Fruit fly (Drosophila melanogaster) Kc167 (cell line): Measurements from ENCODE around the gene Sp1.

Experiments used
- Myc ChIP-seq: fragments of >200 bp; optimal IDR thresholded peaks from 2 replicates; lab custom pipeline; 2017; ENCODE audit warnings: missing external identifiers
- Sin3A ChIP-seq: fragments of >200 bp; optimal IDR thresholded peaks from 2 replicates; lab custom pipeline; 2018; ENCODE audit warnings: missing external identifiers
- h ChIP-seq: fragments of >200 bp; optimal IDR thresholded peaks from 3 replicates; lab custom pipeline; 2018; ENCODE audit warnings: missing external identifiers
- insv ChIP-seq: fragments of >200 bp; optimal IDR thresholded peaks from 3 replicates; lab custom pipeline; 2018; ENCODE audit warnings: missing external identifiers
- psq ChIP-seq: fragments of >200 bp; optimal IDR thresholded peaks from 2 replicates; lab custom pipeline; 2017; ENCODE audit warnings: missing external identifiers
- ttk ChIP-seq: sonication (Bioruptor generic); optimal IDR thresholded peaks from 2 replicates; lab custom pipeline; 2017; ENCODE audit warnings: missing external identifiers

dm6 chrX:9707820-9708487 is 21.5 kb upstream of the Sp1 start:
- no peak for TF ChIP-seq insv (lab: Kevin White, UChicago)
- TF ChIP-seq ttk (lab: Kevin White, UChicago), result no peak
- TF ChIP-seq psq (lab: Kevin White, UChicago), result no peak
- no peak for TF ChIP-seq Sin3A (lab: Kevin White, UChicago)
- TF ChIP-seq h (lab: Kevin White, UChicago), result no peak
- TF ChIP-seq Myc (lab: Kevin White, UChicago), result no peak
